Fruit fly (Drosophila melanogaster): Measurements from ENCODE around the gene CG14298.

CG14298 gene

dm6 chr3R:18875228-18875627 lies at the start of gene CG14298:
Gene CG14298, plus strand, starts transcription at chr3R:18875528.
- TF ChIP-seq bab1 (GFP tag; optimal IDR thresholded peaks at IDR 0.05) = no peak
- TF ChIP-seq Crg-1 (GFP tag; optimal IDR thresholded peaks at IDR 0.05) = no peak
- no peak for TF ChIP-seq CG12768 (GFP tag; optimal IDR thresholded peaks at IDR 0.05)
- TF ChIP-seq Hr96 (GFP tag; optimal IDR thresholded peaks at IDR 0.05) = no peak
- TF ChIP-seq CG11617 (GFP tag; optimal IDR thresholded peaks at IDR 0.05) = no peak
- TF ChIP-seq ovo (GFP tag; optimal IDR thresholded peaks at IDR 0.05) = no peak
- TF ChIP-seq CG14711 (tag; optimal IDR thresholded peaks at IDR 0.05) = no peak
- TF ChIP-seq tj (GFP tag; optimal IDR thresholded peaks at IDR 0.05) = no peak
- no peak for TF ChIP-seq cic (GFP tag; optimal IDR thresholded peaks at IDR 0.05)
- TF ChIP-seq cnc (optimal IDR thresholded peaks at IDR 0.05) = no peak
- no peak for TF ChIP-seq CG5204 (GFP tag; optimal IDR thresholded peaks at IDR 0.05)
- TF ChIP-seq toe (GFP tag; optimal IDR thresholded peaks at IDR 0.05) = no peak
- TF ChIP-seq kay (GFP tag; ENCODE audit: borderline replicate concordance) = no peak
- TF ChIP-seq CG7101 (tag; optimal IDR thresholded peaks at IDR 0.05) = no peak
- no peak for TF ChIP-seq Clk (GFP tag; optimal IDR thresholded peaks at IDR 0.05)
- TF ChIP-seq CG1620 (GFP tag; optimal IDR thresholded peaks at IDR 0.05) = no peak

- TF ChIP-seq cnc (optimal IDR thresholded peaks at IDR 0.05) = no peak
- TF ChIP-seq CG12768 (GFP tag; optimal IDR thresholded peaks at IDR 0.05) = peak; percentile 9
- no peak for TF ChIP-seq pad (GFP tag; optimal IDR thresholded peaks at IDR 0.05)
- TF ChIP-seq CG5204 (GFP tag; optimal IDR thresholded peaks at IDR 0.05) = no peak
- no peak for TF ChIP-seq CG7101 (tag; optimal IDR thresholded peaks at IDR 0.05)
- peak; percentile 34 for TF ChIP-seq kay (GFP tag; ENCODE audit: borderline replicate concordance)
- no peak for TF ChIP-seq ovo (GFP tag; optimal IDR thresholded peaks at IDR 0.05)
Observed at dm6 chr3R:18849148-18849547, 26.2 kb upstream of the CG14298 start, which contains the start of gene Octalpha2R. Gene Octalpha2R, minus strand, starts transcription at chr3R:18849224.

DNA sequence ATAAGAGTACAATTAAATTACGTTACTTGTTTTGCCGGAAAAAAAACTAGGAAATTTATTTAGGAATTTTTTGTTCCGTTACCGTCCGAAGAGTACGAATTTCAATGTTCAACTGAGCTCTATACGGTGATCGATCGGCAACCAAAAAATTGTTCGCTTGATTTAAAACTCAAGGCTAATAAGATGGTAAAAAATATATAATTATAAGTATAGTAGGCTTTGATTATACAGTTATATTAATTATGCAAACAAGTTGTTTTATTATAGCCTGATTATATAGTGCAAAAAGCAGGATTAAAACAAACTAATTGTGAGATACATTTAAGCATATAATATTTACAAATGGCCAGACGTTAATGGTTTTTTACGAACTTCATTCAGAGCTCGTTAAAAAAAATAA lies 23.6 kb upstream of the CG14298 start, which contains the start of gene CG31226:
Gene CG31226, minus strand, starts transcription at position 101 of the 400 bp plus-strand sequence.
- TF ChIP-seq cnc (optimal IDR thresholded peaks at IDR 0.05) = no peak

- TF ChIP-seq pad (GFP tag; optimal IDR thresholded peaks at IDR 0.05) (peak; percentile 27), CG14711 (tag; optimal IDR thresholded peaks at IDR 0.05) (peak; percentile 19), Clk (GFP tag; optimal IDR thresholded peaks at IDR 0.05) (no peak), CG33017 (tag; optimal IDR thresholded peaks at IDR 0.05) (peak; percentile 11), CG7101 (tag; optimal IDR thresholded peaks at IDR 0.05) (peak; percentile 42), Mnt (GFP tag; optimal IDR thresholded peaks at IDR 0.05) (no peak), cic (GFP tag; optimal IDR thresholded peaks at IDR 0.05) (no peak), CG11617 (GFP tag; optimal IDR thresholded peaks at IDR 0.05) (peak; percentile 1), kay (GFP tag; ENCODE audit: borderline replicate concordance) (peak; percentile 44)
Observed at dm6 chr3R:18895227-18895626, 19.9 kb downstream of the CG14298 start.

- TF ChIP-seq CG33017 (tag; optimal IDR thresholded peaks at IDR 0.05) (no peak), pad (GFP tag; optimal IDR thresholded peaks at IDR 0.05) (no peak), Mnt (GFP tag; optimal IDR thresholded peaks at IDR 0.05) (no peak), toe (GFP tag; optimal IDR thresholded peaks at IDR 0.05) (no peak), CG14711 (tag; optimal IDR thresholded peaks at IDR 0.05) (no peak), Crg-1 (GFP tag; optimal IDR thresholded peaks at IDR 0.05) (no peak)
Observed at dm6 chr3R:18897821-18898220, 22.5 kb downstream of the CG14298 start, which contains the start of gene CG14297. Gene CG14297, plus strand, starts transcription at chr3R:18898121.

- TF ChIP-seq CG12768 (GFP tag; optimal IDR thresholded peaks at IDR 0.05) (no peak), CG1620 (GFP tag; optimal IDR thresholded peaks at IDR 0.05) (no peak), ovo (GFP tag; optimal IDR thresholded peaks at IDR 0.05) (no peak), Hr96 (GFP tag; optimal IDR thresholded peaks at IDR 0.05) (no peak), tj (GFP tag; optimal IDR thresholded peaks at IDR 0.05) (no peak), cnc (optimal IDR thresholded peaks at IDR 0.05) (no peak), kay (GFP tag; ENCODE audit: borderline replicate concordance) (no peak), toe (GFP tag; optimal IDR thresholded peaks at IDR 0.05) (no peak), CG14711 (tag; optimal IDR thresholded peaks at IDR 0.05) (no peak)
Observed at dm6 chr3R:18899123-18899522, 23.8 kb downstream of the CG14298 start, which contains the start of gene Rh2. Gene Rh2, plus strand, starts transcription at chr3R:18899423.

- TF ChIP-seq CG33017 (tag; optimal IDR thresholded peaks at IDR 0.05) = no peak
- TF ChIP-seq Crg-1 (GFP tag; optimal IDR thresholded peaks at IDR 0.05) = no peak
- no peak for TF ChIP-seq toe (GFP tag; optimal IDR thresholded peaks at IDR 0.05)
- no peak for TF ChIP-seq cic (GFP tag; optimal IDR thresholded peaks at IDR 0.05)
- no peak for TF ChIP-seq cnc (optimal IDR thresholded peaks at IDR 0.05)
- TF ChIP-seq Clk (GFP tag; optimal IDR thresholded peaks at IDR 0.05) = no peak
- no peak for TF ChIP-seq CG7045 (GFP tag; optimal IDR thresholded peaks at IDR 0.05)
- TF ChIP-seq tj (GFP tag; optimal IDR thresholded peaks at IDR 0.05) = no peak
- no peak for TF ChIP-seq kay (GFP tag; ENCODE audit: borderline replicate concordance)
- no peak for TF ChIP-seq bab1 (GFP tag; optimal IDR thresholded peaks at IDR 0.05)
- no peak for TF ChIP-seq CG11617 (GFP tag; optimal IDR thresholded peaks at IDR 0.05)
- no peak for TF ChIP-seq CG5204 (GFP tag; optimal IDR thresholded peaks at IDR 0.05)
- no peak for TF ChIP-seq CG12768 (GFP tag; optimal IDR thresholded peaks at IDR 0.05)
- no peak for TF ChIP-seq CG1620 (GFP tag; optimal IDR thresholded peaks at IDR 0.05)
- no peak for TF ChIP-seq Hr96 (GFP tag; optimal IDR thresholded peaks at IDR 0.05)
- no peak for TF ChIP-seq CG7101 (tag; optimal IDR thresholded peaks at IDR 0.05)
- TF ChIP-seq pad (GFP tag; optimal IDR thresholded peaks at IDR 0.05) = no peak
- no peak for TF ChIP-seq Mnt (GFP tag; optimal IDR thresholded peaks at IDR 0.05)
- TF ChIP-seq CG14711 (tag; optimal IDR thresholded peaks at IDR 0.05) = no peak
- no peak for TF ChIP-seq ovo (GFP tag; optimal IDR thresholded peaks at IDR 0.05)
Observed at dm6 chr3R:18902164-18902563, 26.8 kb downstream of the CG14298 start, which contains the start of gene CG14294. Gene CG14294, minus strand, starts transcription at chr3R:18902264.

All from whole organism, adult.